Worm (Caenorhabditis elegans) whole organism, early embryonic: ENCODE data around the gene fkb-3.

ENCODE experiments used
- ama-1 ChIP-seq: fragments of 150-350 bp; optimal IDR thresholded peaks from 2 replicates; lab custom pipeline; 2014
- ets-7 ChIP-seq: sonication (generic microtip); optimal IDR thresholded peaks from 2 replicates; lab custom pipeline; 2016; ENCODE audit warnings: missing genotype, missing genetic modification characterization, missing compliant biosample characterization
- pes-1 ChIP-seq: fragments of 200-800 bp; sonication (Bioruptor generic); IDR thresholded peaks from 2 replicates; pipeline ENCODE4 v1.3.6; 2022; ENCODE audit warnings: missing genetic modification reagents, missing genetic modification characterization, missing compliant biosample characterization

ce11 chrV:7186599-7186998 lies 38.4 kb upstream of the fkb-3 start:
- TF ChIP-seq ama-1 = no peak
- TF ChIP-seq pes-1 (GFP tag; lab: Robert Waterston, UW) = no peak
- no peak for TF ChIP-seq ets-7 (tag; lab: Kevin White, UChicago)
